Worm (Caenorhabditis elegans) whole organism, late embryonic: ENCODE results near the gene hmit-1.1.

ENCODE experiments used
- Y22D7AL.16 ChIP-seq: sonication (generic microtip); optimal IDR thresholded peaks from 2 replicates; lab custom pipeline; 2016; ENCODE audit warnings: missing genetic modification characterization, missing compliant biosample characterization
- ceh-45 ChIP-seq: fragments of 200-800 bp; sonication (Bioruptor generic); IDR thresholded peaks from 2 replicates; pipeline ENCODE4 v1.3.6; 2022; ENCODE audit warnings: missing genetic modification reagents, missing genetic modification characterization, missing compliant biosample characterization
- ceh-6 ChIP-seq: fragments of 200-800 bp; sonication (Bioruptor generic); optimal IDR thresholded peaks from 2 replicates; lab custom pipeline; 2018; ENCODE audit warnings: mild to moderate bottlenecking, missing genetic modification characterization, missing compliant biosample characterization
- ceh-9 ChIP-seq: sonication (generic microtip); optimal IDR thresholded peaks from 2 replicates; lab custom pipeline; 2016; ENCODE audit warnings: mild to moderate bottlenecking, missing genetic modification characterization, inconsistent platforms, missing compliant biosample characterization
- fkh-10 ChIP-seq: fragments of 150-350 bp; optimal IDR thresholded peaks from 2 replicates; lab custom pipeline; 2014; ENCODE audit warnings: missing biosample characterization, missing genetic modification reagents, missing genetic modification characterization
- hlh-6 ChIP-seq: sonication (generic microtip); optimal IDR thresholded peaks from 2 replicates; lab custom pipeline; 2016; ENCODE audit warnings: missing genotype, missing genetic modification characterization, missing compliant biosample characterization
- nfya-1 ChIP-seq: sonication (generic microtip); optimal IDR thresholded peaks from 2 replicates; lab custom pipeline; 2017; ENCODE audit warnings: missing genetic modification characterization, mild to moderate bottlenecking, missing compliant biosample characterization, antibody characterized with exemption, moderate library complexity
- tbx-2 ChIP-seq: sonication (generic microtip); optimal IDR thresholded peaks from 2 replicates; lab custom pipeline; 2016; ENCODE audit warnings: missing genetic modification characterization, missing compliant biosample characterization

DNA sequence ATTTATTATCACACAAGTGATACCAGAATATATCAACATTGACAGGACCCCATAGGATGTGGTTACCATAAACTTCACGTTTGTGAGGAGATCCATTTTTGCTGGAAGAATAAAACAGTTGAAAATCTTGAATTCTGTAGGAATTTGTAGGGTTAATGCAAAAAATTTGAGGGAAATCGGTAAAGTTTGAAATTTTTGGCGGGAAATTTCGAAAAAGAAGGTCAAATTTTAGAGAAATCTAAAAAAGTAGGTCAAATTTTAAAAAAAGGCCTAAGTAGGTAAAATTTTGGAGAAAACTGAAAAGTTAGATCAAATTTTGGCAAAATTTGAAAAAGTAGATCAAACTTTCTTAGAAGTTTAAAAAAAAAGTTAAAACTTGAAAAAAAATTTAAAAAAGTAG is 48.2 kb downstream of the hmit-1.1 start, which contains the start of gene srg-34:
- TF ChIP-seq ceh-9 (tag; lab: Kevin White, UChicago) (no peak), Y22D7AL.16 (no peak), nfya-1 (no peak), ceh-45 (GFP tag; lab: Robert Waterston, UW) (no peak), tbx-2 (tag; lab: Kevin White, UChicago) (no peak), fkh-10 (GFP tag; lab: Kevin White, UChicago) (no peak), ceh-6 (GFP tag; lab: Kevin White, UChicago) (no peak), hlh-6 (tag; lab: Kevin White, UChicago) (no peak)
